Worm (Caenorhabditis elegans) whole organism, L4/young adult: Measurements from ENCODE around the gene col-14.

Source experiments
- W03F9.2 ChIP-seq: fragments of 150-350 bp; optimal IDR thresholded peaks from 2 replicates; lab custom pipeline; 2014; ENCODE audit warnings: missing biosample characterization, missing genetic modification characterization
- dao-5 ChIP-seq: sonication (generic microtip); optimal IDR thresholded peaks from 2 replicates; lab custom pipeline; 2016; ENCODE audit warnings: missing genotype, missing genetic modification characterization, moderate library complexity, missing compliant biosample characterization
- him-1 ChIP-seq: sonication (generic microtip); optimal IDR thresholded peaks from 2 replicates; lab custom pipeline; 2016; ENCODE audit warnings: missing genotype, missing genetic modification reagents, missing genetic modification characterization, missing compliant biosample characterization

col-14 gene

DNA sequence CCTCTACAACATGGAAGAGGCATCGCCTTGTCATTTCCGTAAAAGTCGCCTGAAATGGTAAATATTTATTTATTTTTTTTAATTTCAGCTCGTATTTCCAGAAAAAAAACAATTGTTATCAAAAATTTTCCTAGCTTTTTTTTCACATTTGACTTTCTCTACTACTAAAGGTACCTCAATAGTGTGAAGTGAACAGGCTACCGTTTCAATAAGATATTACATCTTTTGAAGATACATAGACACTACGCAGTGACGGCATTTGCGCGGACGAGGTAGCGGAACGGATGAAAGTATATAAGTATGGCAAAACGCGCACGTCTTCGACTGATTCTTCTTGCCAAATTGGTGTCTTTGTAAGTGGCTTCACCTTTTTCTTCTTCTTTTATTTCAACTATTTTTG, at the start of gene col-14:
Gene col-14, plus strand, starts transcription at position 301 of the 400 bp plus-strand sequence.
- TF ChIP-seq him-1 (tag; lab: Kevin White, UChicago), result no peak
- TF ChIP-seq W03F9.2 (tag; lab: Kevin White, UChicago), result no peak
- no peak for TF ChIP-seq dao-5

DNA sequence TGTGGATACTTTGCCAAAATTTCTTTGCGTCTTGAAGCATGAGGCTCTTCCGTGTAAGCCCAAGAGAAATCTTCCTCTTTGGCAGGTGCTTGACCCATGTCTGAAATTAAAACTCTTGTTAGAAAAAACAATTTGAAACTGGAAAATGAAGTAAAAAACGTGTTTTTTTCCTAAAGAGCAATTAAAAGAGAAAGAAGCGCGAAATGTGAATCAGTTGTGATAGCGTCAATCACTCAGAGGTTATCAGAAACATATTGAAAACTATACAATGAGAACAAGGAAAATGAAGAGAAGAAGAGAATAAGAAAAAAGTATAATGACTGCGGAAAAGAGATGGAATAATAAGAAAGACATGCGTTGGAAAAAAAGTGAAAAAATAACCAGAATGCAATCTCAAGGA, 46.4 kb upstream of the col-14 start, which contains the start of gene F33D4.4:
Gene F33D4.4, minus strand, starts transcription at position 101 of the 400 bp plus-strand sequence.
- TF ChIP-seq W03F9.2 (tag; lab: Kevin White, UChicago) (no peak), him-1 (tag; lab: Kevin White, UChicago) (no peak), dao-5 (no peak)

DNA sequence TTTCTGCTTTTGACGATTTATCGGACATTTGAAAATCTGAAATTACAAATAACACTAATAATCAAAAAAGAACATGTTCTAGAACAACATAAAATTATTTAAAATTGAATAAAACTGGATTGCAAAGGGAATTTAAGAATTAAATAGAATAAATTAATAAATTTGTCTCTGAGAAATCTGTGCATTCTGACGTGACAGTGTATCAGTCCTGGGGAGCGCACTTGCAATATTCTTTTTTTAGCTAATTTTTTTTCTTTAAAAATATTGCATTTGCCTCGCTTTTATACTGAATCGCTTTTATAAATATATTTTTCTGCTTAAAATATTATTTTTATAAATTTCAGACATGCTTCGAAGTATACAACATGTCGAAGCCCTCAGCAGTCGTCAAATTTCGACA, 43.5 kb upstream of the col-14 start, which contains the start of the genes mrpl-1, emc-6 and mrps-24:
Gene mrpl-1, minus strand, starts transcription at position 1 of the 400 bp plus-strand sequence.
Gene emc-6, minus strand, starts transcription at position 36 of the 400 bp plus-strand sequence.
Gene mrps-24, plus strand, starts transcription at position 345 of the 400 bp plus-strand sequence.
- TF ChIP-seq him-1 (tag; lab: Kevin White, UChicago), result no peak
- TF ChIP-seq W03F9.2 (tag; lab: Kevin White, UChicago), result peak; percentile 92

DNA sequence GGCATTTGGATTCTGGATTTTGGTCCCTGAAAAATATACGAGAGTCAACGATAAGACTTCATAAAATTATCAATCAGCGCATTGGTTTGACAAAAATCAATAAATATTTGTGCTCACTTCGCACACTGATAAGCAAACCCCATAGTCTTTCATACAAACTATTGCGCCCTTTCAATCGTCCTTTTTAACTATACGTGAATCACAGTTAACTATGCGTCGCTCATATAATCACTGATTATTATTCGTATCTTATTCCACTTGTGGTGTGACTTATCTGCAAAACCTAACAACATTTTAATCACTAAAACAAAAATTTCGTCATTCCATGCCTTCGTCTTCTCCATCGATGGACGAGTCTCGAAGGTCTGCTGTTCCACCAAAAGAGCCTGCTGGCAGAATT, 42.4 kb upstream of the col-14 start, which contains the start of gene nhr-8:
Gene nhr-8, plus strand, starts transcription at position 160 of the 400 bp plus-strand sequence.
- TF ChIP-seq him-1 (tag; lab: Kevin White, UChicago) (no peak), W03F9.2 (tag; lab: Kevin White, UChicago) (no peak), dao-5 (no peak)

DNA sequence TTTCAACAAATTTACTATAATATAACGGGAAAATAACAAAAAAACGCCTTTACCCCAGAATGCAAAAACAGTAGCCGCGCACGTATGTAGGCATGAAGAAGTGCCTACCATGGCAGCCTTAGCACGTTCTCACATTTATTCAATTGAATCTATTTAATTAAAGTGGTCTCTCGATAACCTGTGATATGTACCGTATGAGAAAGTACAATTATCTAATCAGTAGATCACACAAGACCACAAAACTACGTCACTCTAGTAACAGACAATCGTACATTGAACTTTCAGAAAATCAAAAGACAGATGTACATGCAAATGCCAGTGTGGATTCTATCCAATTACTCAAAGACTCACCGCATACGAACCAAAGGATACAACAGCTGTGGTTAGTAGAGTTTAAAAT, 41.0 kb upstream of the col-14 start:
- TF ChIP-seq him-1 (tag; lab: Kevin White, UChicago) (no peak), dao-5 (no peak), W03F9.2 (tag; lab: Kevin White, UChicago) (no peak)

DNA sequence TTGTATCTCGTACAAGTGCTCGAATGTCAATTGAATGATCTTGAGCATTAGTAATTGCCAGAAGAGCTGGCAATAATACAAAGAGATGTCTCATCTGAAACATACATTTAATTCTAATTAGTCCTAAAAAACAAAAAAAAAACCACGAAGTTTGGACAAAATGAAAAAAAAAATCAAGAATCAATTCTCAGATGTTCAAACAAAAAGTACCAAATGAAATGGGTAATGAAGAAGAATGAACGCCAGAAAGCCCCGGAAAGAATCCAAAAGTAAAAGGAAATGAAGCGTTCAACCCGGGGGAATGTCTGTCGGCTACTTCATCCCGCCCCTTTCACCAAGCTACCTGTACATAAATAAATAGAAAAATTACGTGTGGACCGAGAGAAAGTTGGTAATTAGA, 35.3 kb upstream of the col-14 start, which contains the start of gene F33D4.6:
Gene F33D4.6, minus strand, starts transcription at position 101 of the 400 bp plus-strand sequence.
- TF ChIP-seq dao-5, result no peak
- TF ChIP-seq him-1 (tag; lab: Kevin White, UChicago), result no peak
- no peak for TF ChIP-seq W03F9.2 (tag; lab: Kevin White, UChicago)

DNA sequence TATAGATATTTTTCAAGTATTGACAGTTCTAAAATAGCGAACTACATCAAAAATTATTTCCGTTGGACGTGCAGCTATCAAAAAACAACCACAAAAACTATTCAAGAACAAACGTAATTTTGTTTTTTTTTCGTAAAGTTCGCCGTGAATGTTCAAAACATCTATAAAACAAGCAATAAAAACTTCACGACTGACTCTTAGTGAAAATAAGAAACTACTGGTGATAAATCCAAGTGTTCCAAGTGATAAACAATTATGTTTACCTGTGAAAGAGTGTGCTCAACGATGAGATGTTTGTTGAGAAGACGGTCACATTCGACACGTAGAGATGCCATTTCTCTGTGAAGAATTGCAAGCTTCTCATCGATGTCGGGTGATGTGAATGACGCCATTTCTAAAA, 30.4 kb upstream of the col-14 start, which contains the start of gene C50F7.6:
Gene C50F7.6, minus strand, starts transcription at position 394 of the 400 bp plus-strand sequence.
- TF ChIP-seq W03F9.2 (tag; lab: Kevin White, UChicago) (no peak), him-1 (tag; lab: Kevin White, UChicago) (no peak), dao-5 (no peak)

DNA sequence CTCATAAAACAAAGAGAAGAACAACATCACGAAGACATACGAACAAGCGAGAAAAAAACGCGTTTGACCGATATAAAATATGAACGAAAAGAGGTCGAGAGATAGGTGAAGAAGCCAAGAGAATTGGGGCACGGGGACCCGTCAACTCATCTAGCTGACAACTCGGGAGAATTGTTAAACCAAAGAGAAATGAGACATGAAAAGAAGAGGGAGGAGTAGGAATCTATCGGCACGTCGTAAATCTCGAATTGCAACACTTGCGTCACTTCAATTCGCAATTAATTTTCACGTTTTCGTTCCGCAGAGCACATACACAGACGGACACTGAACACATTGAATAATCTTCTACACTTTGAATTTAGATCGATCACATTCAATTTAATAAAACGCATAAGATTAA, 29.7 kb upstream of the col-14 start:
- TF ChIP-seq him-1 (tag; lab: Kevin White, UChicago) (no peak), W03F9.2 (tag; lab: Kevin White, UChicago) (no peak), dao-5 (no peak)

DNA sequence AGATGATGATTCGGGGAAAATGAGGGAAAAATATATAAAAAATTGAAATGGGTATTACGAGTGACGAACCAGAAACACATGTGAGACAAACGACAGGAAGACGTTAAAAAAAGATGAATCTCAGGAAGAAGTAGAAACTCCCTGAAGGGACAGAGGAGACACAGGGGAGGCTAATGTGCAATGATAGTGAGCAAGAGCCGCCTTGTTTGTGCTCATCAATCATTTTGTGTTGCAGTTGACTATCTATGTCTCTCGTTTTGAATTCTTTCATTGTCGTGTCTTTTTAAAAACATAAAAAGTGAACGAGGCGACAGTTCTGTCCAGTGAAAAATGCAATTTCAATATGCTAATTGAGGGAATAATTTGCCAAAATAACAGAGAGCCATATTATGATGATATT, 28.3 kb upstream of the col-14 start:
- TF ChIP-seq him-1 (tag; lab: Kevin White, UChicago) (no peak), dao-5 (no peak), W03F9.2 (tag; lab: Kevin White, UChicago) (no peak)

DNA sequence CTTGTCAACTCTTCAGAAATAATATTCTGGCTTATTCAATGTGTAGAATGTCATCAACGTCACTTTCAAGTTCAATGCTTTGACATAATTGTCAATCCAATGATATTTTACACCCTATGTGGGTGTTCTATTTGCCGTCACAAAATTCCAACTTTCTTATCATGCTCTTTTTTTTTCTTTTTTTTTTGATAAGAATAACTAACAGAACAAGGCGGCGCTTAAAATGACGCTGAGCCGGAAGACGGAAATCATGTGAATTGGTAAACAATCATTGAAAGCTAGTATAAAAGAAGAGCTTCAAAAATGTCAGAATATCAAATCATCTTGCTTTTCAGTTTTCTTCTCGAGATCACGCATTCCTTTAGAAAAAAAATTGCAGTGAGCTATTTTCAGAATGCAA, 26.9 kb upstream of the col-14 start, which contains the start of gene C50F7.5:
Gene C50F7.5, plus strand, starts transcription at position 395 of the 400 bp plus-strand sequence.
- TF ChIP-seq him-1 (tag; lab: Kevin White, UChicago), result no peak
- no peak for TF ChIP-seq dao-5
- TF ChIP-seq W03F9.2 (tag; lab: Kevin White, UChicago), result no peak

DNA sequence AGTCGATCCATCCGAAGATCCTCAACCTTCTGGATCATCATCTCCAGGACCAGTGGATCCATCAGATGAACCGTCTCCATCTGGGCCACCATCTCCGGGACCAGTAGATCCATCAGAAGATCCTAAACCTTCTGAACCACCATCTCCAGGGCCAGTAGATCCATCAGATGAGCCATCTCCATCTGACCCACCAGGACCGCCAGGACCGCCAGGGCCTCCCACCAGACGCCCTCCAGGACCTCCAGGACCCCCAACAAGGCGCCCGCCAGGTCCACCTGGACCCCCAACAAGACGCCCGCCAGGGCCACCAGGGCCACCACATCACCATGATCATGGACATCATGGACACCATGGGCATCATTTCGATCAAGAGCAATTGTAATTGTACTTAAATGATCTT, 25.9 kb upstream of the col-14 start:
- no peak for TF ChIP-seq W03F9.2 (tag; lab: Kevin White, UChicago)
- no peak for TF ChIP-seq him-1 (tag; lab: Kevin White, UChicago)
- TF ChIP-seq dao-5, result no peak

DNA sequence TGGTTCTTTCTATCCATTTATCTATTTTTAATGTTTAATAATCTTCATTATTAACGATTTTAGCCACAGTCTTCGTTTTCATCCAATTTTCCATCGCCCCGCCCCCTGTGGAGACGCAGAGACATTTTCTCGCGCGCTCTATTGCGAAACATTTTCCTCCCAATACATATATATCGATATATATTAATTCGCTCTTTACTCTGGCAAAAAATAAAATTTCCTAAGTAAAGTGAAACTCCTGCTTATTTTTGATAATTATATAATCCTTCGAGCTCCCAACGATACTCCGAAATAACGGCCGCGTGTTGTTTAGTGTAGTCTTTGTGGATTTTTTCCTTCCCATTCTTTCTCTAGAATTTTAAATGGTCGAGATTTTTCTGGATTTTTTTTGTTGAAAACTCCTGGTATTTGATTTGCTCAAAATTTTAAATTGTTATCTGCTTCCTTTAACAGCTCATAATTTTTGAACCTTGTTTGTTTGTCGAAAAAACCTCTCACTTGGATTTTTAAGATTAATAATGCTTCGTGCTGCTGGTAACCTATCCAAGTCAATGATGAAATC, 24.7 kb upstream of the col-14 start, which contains the start of gene sucg-1:
Gene sucg-1, plus strand, starts transcription at position 512 of the 562 bp plus-strand sequence.
- TF ChIP-seq W03F9.2 (tag; lab: Kevin White, UChicago) (no peak), dao-5 (no peak), him-1 (tag; lab: Kevin White, UChicago) (no peak)

DNA sequence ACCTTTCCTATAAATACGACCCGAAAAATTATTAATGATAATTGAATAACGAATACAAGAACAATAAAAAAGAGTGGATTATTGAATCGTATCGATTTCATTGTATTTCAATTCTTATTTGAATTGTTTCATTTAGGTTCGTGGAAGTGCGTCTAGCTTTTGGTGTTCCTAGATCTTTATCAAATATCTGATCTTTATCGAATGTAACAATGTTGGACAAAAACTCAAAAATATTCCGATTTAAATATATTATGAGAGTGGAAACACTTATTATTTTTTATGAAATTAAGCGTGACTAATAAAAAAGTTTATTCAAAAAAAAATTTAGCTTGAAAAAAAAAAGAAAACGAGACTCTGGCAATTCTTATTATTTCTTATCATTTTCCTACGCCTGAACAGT, 21.2 kb upstream of the col-14 start, which contains the start of the genes C50F7.9 and C50F7.3:
Gene C50F7.9, minus strand, starts transcription at position 101 of the 400 bp plus-strand sequence.
Gene C50F7.3, plus strand, starts transcription at position 370 of the 400 bp plus-strand sequence.
- TF ChIP-seq him-1 (tag; lab: Kevin White, UChicago) (no peak), dao-5 (no peak), W03F9.2 (tag; lab: Kevin White, UChicago) (no peak)

DNA sequence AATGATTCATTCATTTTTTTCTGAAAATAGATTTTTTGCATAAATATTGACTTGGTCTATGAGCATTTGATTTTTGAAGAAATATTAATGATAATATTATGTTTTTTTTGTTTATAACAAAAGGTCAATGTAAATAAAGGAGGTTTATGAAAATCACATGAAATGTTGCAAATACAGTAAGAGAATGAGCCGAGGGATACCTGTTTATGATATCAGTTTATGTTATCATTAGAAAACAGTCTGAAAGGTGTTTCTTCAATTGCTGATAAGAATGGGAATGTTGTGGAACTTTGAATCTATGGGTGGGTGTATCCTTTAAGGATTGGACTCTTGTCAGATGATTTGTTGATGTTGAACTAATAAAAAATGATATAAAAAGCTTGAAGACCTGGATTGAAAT, 19.0 kb upstream of the col-14 start:
- TF ChIP-seq dao-5, result no peak
- no peak for TF ChIP-seq him-1 (tag; lab: Kevin White, UChicago)
- no peak for TF ChIP-seq W03F9.2 (tag; lab: Kevin White, UChicago)
